Fruit fly (Drosophila melanogaster) whole organism, pupa: ENCODE data around the gene aay.

ENCODE experiments used
- CG15710 ChIP-seq: fragments of 200-800 bp; sonication (Bioruptor generic); optimal IDR thresholded peaks from 2 replicates; lab custom pipeline; 2018; ENCODE audit warnings: missing biosample characterization, mild to moderate bottlenecking, missing genetic modification characterization, moderate library complexity
- CG34367 ChIP-seq: fragments of 200-800 bp; sonication (Bioruptor generic); optimal IDR thresholded peaks from 2 replicates; lab custom pipeline; 2018; ENCODE audit warnings: missing biosample characterization, mild to moderate bottlenecking, missing genetic modification characterization
- CG8159 ChIP-seq: fragments of 200-800 bp; sonication (Bioruptor generic); optimal IDR thresholded peaks from 3 replicates; lab custom pipeline; 2018; ENCODE audit warnings: missing biosample characterization, mild to moderate bottlenecking, missing genetic modification characterization, moderate library complexity
- CG8301 ChIP-seq: fragments of 200-800 bp; sonication (Bioruptor generic); optimal IDR thresholded peaks from 2 replicates; lab custom pipeline; 2018; ENCODE audit warnings: missing biosample characterization, mild to moderate bottlenecking, missing genetic modification characterization
- EcR ChIP-seq: fragments of 200-800 bp; sonication (Bioruptor generic); optimal IDR thresholded peaks from 3 replicates; lab custom pipeline; 2019; ENCODE audit warnings: missing biosample characterization, missing genetic modification characterization, mild to moderate bottlenecking, moderate library complexity, missing genetic modification reagents
- Ets98B ChIP-seq: fragments of 200-800 bp; sonication (Bioruptor generic); IDR thresholded peaks from 2 replicates; pipeline ENCODE4 v1.3.6; 2022; ENCODE audit warnings: missing biosample characterization, missing genetic modification characterization
- Pif1A ChIP-seq: fragments of 200-800 bp; sonication (Bioruptor generic); optimal IDR thresholded peaks from 3 replicates; lab custom pipeline; 2016; ENCODE audit warnings: missing biosample characterization, missing genetic modification characterization
- fd96Ca ChIP-seq: fragments of 200-800 bp; sonication (Bioruptor generic); IDR thresholded peaks from 3 replicates; pipeline ENCODE4 v1.3.6; 2022; ENCODE audit warnings: missing biosample characterization, missing genetic modification characterization
- gl ChIP-seq: fragments of 200-800 bp; sonication (Bioruptor generic); optimal IDR thresholded peaks from 2 replicates; lab custom pipeline; 2018; ENCODE audit warnings: missing biosample characterization, mild to moderate bottlenecking, missing genetic modification characterization
- rn ChIP-seq: fragments of 200-800 bp; sonication (Bioruptor generic); IDR thresholded peaks from 2 replicates; pipeline ENCODE4 v1.3.6; 2022; ENCODE audit warnings: missing biosample characterization, missing genetic modification characterization

dm6 chr3L:9435831-9436230 is 12.8 kb downstream of the aay start:
- TF ChIP-seq Ets98B (GFP tag; lab: Robert Waterston, UW), result no peak
- no peak for TF ChIP-seq CG8301 (tag; lab: Kevin White, UChicago)
- TF ChIP-seq gl, result no peak
- TF ChIP-seq Pif1A (GFP tag; lab: Kevin White, UChicago), result no peak
- no peak for TF ChIP-seq fd96Ca (GFP tag; lab: Robert Waterston, UW)
- no peak for TF ChIP-seq CG15710 (tag; lab: Kevin White, UChicago)
- TF ChIP-seq EcR (GFP tag; lab: Kevin White, UChicago), result no peak
- TF ChIP-seq CG8159, result no peak
- TF ChIP-seq CG34367 (tag; lab: Kevin White, UChicago), result no peak
- no peak for TF ChIP-seq rn (GFP tag; lab: Robert Waterston, UW)
